Worm (Caenorhabditis elegans): ENCODE measurements around the gene nhr-25.

Gene nhr-25

ce11 chrX:12975595-12976089 is 32.7 kb upstream of the nhr-25 start, which contains the start of gene ppk-3 (continued):
- TF ChIP-seq hmg-1.1 (GFP tag; IDR thresholded peaks at IDR 0.05) (peak; percentile 73), T26A8.4 (GFP tag; IDR thresholded peaks at IDR 0.05) (peak; percentile 58; the same call in 1 of the 2 replicates), fos-1 (tag; optimal IDR thresholded peaks at IDR 0.05) (no peak), nhr-48 (tag; optimal IDR thresholded peaks at IDR 0.05) (peak; percentile 16), daf-16 (GFP tag; optimal IDR thresholded peaks at IDR 0.05) (peak in 1 of 2 experiments; percentile 60), daf-16 (tag; optimal IDR thresholded peaks at IDR 0.05) (peak; percentile 47)

ce11 chrX:12976774-12977173 is 31.5 kb upstream of the nhr-25 start, which contains the start of the genes F11C1.4 and F11C1.10:
Gene F11C1.4, plus strand, starts transcription at chrX:12977074.
Gene F11C1.10, plus strand, starts transcription at chrX:12977082.
- TF ChIP-seq nhr-76 (tag; optimal IDR thresholded peaks at IDR 0.05) = no peak
- TF ChIP-seq nhr-25 (tag; optimal IDR thresholded peaks at IDR 0.05; ENCODE audit: borderline replicate concordance, insufficient read depth) = no peak
- TF ChIP-seq R02D3.7 (tag; optimal IDR thresholded peaks at IDR 0.05) = no peak
- no peak for TF ChIP-seq lin-13 (GFP tag; optimal IDR thresholded peaks at IDR 0.05)
- no peak for TF ChIP-seq nhr-77 (tag; optimal IDR thresholded peaks at IDR 0.05)
- no peak for TF ChIP-seq pha-4 (GFP tag; IDR thresholded peaks at IDR 0.05)
- TF ChIP-seq pha-4 (tag; optimal IDR thresholded peaks at IDR 0.05) = no peak
- no peak for TF ChIP-seq set-16 (GFP tag; IDR thresholded peaks at IDR 0.05)
- no peak for TF ChIP-seq hif-1 (tag; optimal IDR thresholded peaks at IDR 0.05)
- no peak for TF ChIP-seq mep-1 (tag; optimal IDR thresholded peaks at IDR 0.05)
- no peak for TF ChIP-seq egl-43 (GFP tag; IDR thresholded peaks at IDR 0.05)
- no peak for TF ChIP-seq mxl-2 (GFP tag; conservative IDR thresholded peaks at IDR 0.05)
- TF ChIP-seq ama-1 (optimal IDR thresholded peaks at IDR 0.05) = no peak
- no peak for TF ChIP-seq nhr-42 (GFP tag; IDR thresholded peaks at IDR 0.05)
- no peak for TF ChIP-seq lin-1 (GFP tag; IDR thresholded peaks at IDR 0.05)

ce11 chrX:12977451-12977850 is 30.8 kb upstream of the nhr-25 start, which contains the start of gene F11C1.9:
Gene F11C1.9, minus strand, starts transcription at chrX:12977551.
- TF ChIP-seq ceh-28 (tag; optimal IDR thresholded peaks at IDR 0.05) (no peak), pha-4 (GFP tag; IDR thresholded peaks at IDR 0.05) (no peak), pha-4 (tag; optimal IDR thresholded peaks at IDR 0.05) (no peak), nhr-237 (tag; optimal IDR thresholded peaks at IDR 0.05) (no peak), daf-16 (GFP tag; optimal IDR thresholded peaks at IDR 0.05) (no peak), daf-16 (tag; optimal IDR thresholded peaks at IDR 0.05) (peak; percentile 79), fos-1 (tag; optimal IDR thresholded peaks at IDR 0.05) (no peak)

DNA sequence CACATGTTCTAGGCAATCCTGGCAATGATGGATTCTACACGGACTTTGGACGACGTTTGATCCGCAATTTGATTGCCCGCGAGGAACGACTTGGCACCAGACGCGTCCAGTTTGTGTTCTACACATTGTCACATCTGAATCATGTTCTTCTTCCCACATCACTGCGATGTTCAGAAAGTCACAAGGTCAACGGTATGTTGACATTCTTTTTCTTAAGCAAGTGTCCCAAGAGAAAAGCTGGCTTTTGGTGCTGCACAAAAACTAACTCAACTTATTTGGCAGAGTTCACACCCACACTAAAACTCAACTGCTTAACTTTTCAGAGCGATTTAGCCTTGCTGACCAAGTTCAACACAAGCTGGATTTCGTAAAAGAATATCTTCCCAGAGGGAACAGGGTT is 29.7 kb upstream of the nhr-25 start:
- TF ChIP-seq hlh-30 (tag; optimal IDR thresholded peaks at IDR 0.05; ENCODE audit: insufficient read depth) = peak; percentile 4
- TF ChIP-seq daf-12 (tag; optimal IDR thresholded peaks at IDR 0.05) = no peak
- TF ChIP-seq F26F4.8 (GFP tag; conservative IDR thresholded peaks at IDR 0.05) = no peak
- TF ChIP-seq tra-1 (GFP tag; IDR thresholded peaks at IDR 0.05) = no peak
- peak in 1 of 2 experiments; percentile 98 for TF ChIP-seq unc-62 (GFP tag; optimal IDR thresholded peaks at IDR 0.05 in 1 of 2)
- TF ChIP-seq unc-62 (tag; optimal IDR thresholded peaks at IDR 0.05) = no peak
- no peak for TF ChIP-seq ces-1 (GFP tag; optimal IDR thresholded peaks at IDR 0.05)
- peak; percentile 4 for TF ChIP-seq hlh-11 (tag; optimal IDR thresholded peaks at IDR 0.05)
- no peak for TF ChIP-seq unc-39 (tag; optimal IDR thresholded peaks at IDR 0.05)
- no peak for TF ChIP-seq nhr-10 (tag; optimal IDR thresholded peaks at IDR 0.05)

ce11 chrX:12979747-12980146 is 28.5 kb upstream of the nhr-25 start:
- TF ChIP-seq unc-62 (GFP tag; optimal IDR thresholded peaks at IDR 0.05 in 1 of 2) = peak in 1 of 2 experiments; percentile 11
- TF ChIP-seq unc-62 (tag; optimal IDR thresholded peaks at IDR 0.05) = no peak
- no peak for TF ChIP-seq vab-7 (GFP tag; IDR thresholded peaks at IDR 0.05)
- TF ChIP-seq daf-16 (GFP tag; optimal IDR thresholded peaks at IDR 0.05) = no peak
- peak; percentile 56 for TF ChIP-seq daf-16 (tag; optimal IDR thresholded peaks at IDR 0.05)
- TF ChIP-seq madf-9 (GFP tag; conservative IDR thresholded peaks at IDR 0.05) = no peak
- TF ChIP-seq nhr-237 (tag; optimal IDR thresholded peaks at IDR 0.05) = no peak
- no peak for TF ChIP-seq zfp-2 (tag; optimal IDR thresholded peaks at IDR 0.05)
- peak; percentile 36 for TF ChIP-seq mxl-3 (GFP tag; optimal IDR thresholded peaks at IDR 0.05)
- peak; percentile 2 for TF ChIP-seq nhr-28 (tag; optimal IDR thresholded peaks at IDR 0.05)
- peak; percentile 77 for TF ChIP-seq pqm-1 (tag; optimal IDR thresholded peaks at IDR 0.05)
- no peak for TF ChIP-seq hif-1 (tag; optimal IDR thresholded peaks at IDR 0.05)
- TF ChIP-seq dmd-6 (GFP tag; IDR thresholded peaks at IDR 0.05) = peak; percentile 47
- no peak for TF ChIP-seq Y105C5A.15 (GFP tag; IDR thresholded peaks at IDR 0.05)
- no peak for TF ChIP-seq fkh-10 (GFP tag; optimal IDR thresholded peaks at IDR 0.05)
- TF ChIP-seq dve-1 (tag; optimal IDR thresholded peaks at IDR 0.05; ENCODE audit: insufficient read depth) = peak; percentile 7
- no peak for TF ChIP-seq mdl-1 (tag; optimal IDR thresholded peaks at IDR 0.05)
- no peak for TF ChIP-seq ceh-32 (tag; optimal IDR thresholded peaks at IDR 0.05; ENCODE audit: poor library complexity)
